Comparison of ENCODE assay signal across 1 fruit fly cellular context in the genomic region with DNA sequence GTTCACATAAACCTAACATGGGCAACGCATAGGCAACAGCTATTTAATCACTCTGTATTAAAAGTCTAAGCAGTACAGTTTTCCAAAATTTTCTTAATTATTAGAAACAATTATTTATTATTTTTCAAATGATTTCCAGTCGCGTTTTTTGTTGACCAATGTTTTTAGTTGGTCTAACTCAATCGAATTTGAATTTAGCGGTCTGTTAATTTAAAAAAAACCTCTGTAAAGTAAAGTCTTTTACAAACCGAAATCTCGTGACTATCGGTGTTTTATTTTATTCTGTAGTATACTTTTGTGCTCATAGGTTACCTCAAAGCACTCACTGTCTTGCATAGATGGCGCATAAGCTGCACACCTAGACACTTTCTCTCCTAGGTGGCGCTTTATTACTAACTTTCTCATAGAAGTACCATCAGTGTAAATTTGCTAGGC.
A peak's percentile ranks its signal among the peaks of the same experiment; 100 is the strongest.
TF ChIP-seq lines count a peak whose summit lies in the region.

No protein-coding gene starts in this region.

TF ChIP-seq in whole organism, embryonic, 481 proteins besides CTCF, POLR2A, EP300 and RAD21 (continued from another document and continues in another):
- TF ChIP-seq Camta (GFP tag; optimal IDR thresholded peaks at IDR 0.05; lab: Kevin White, UChicago) (peak; percentile 30), slp2 (GFP tag; optimal IDR thresholded peaks at IDR 0.05; lab: Kevin White, UChicago) (peak; percentile 10), gem (tag; optimal IDR thresholded peaks at IDR 0.05; lab: Kevin White, UChicago) (peak; percentile 47), chinmo (GFP tag; IDR thresholded peaks at IDR 0.05; lab: Robert Waterston, UW; ENCODE audit: partially characterized antibody) (peak; percentile 5; the same call in 1 of the 4 replicates), bab2 (GFP tag; optimal IDR thresholded peaks at IDR 0.05; lab: Kevin White, UChicago) (peak; percentile 25), Ets97D (GFP tag; optimal IDR thresholded peaks at IDR 0.05; lab: Kevin White, UChicago) (peak; percentile 48), Trl (optimal IDR thresholded peaks at IDR 0.05; lab: Kevin White, UChicago) (no peak), Trl (GFP tag; optimal IDR thresholded peaks at IDR 0.05; lab: Kevin White, UChicago) (peak; percentile 48), CG7745 (tag; optimal IDR thresholded peaks at IDR 0.05; lab: Kevin White, UChicago) (no peak), Pdp1 (GFP tag; optimal IDR thresholded peaks at IDR 0.05; lab: Kevin White, UChicago) (peak; percentile 35 to 53), Gsc (GFP tag; IDR thresholded peaks at IDR 0.05; lab: Robert Waterston, UW) (no peak), cwo (GFP tag; optimal IDR thresholded peaks at IDR 0.05; lab: Kevin White, UChicago) (peak; percentile 20), zfh2 (GFP tag; optimal IDR thresholded peaks at IDR 0.05; lab: Kevin White, UChicago) (peak; percentile 2), dmrt11E (tag; optimal IDR thresholded peaks at IDR 0.05; lab: Kevin White, UChicago) (no peak), CG9876 (GFP tag; optimal IDR thresholded peaks at IDR 0.05; lab: Kevin White, UChicago) (peak; percentile 21), Fer3 (tag; optimal IDR thresholded peaks at IDR 0.05; lab: Kevin White, UChicago) (peak; percentile 28), CG11398 (GFP tag; optimal IDR thresholded peaks at IDR 0.05; lab: Kevin White, UChicago) (peak; percentile 17), dpn (GFP tag; optimal IDR thresholded peaks at IDR 0.05; lab: Kevin White, UChicago) (peak; percentile 39 to 45), CG8944 (GFP tag; optimal IDR thresholded peaks at IDR 0.05; lab: Kevin White, UChicago) (peak; percentile 48), ems (GFP tag; optimal IDR thresholded peaks at IDR 0.05; lab: Kevin White, UChicago) (no peak), Dll (GFP tag; IDR thresholded peaks at IDR 0.05; lab: Robert Waterston, UW; ENCODE audit: partially characterized antibody) (peak; percentile 85; the same call in 3 of the 4 replicates), emc (GFP tag; optimal IDR thresholded peaks at IDR 0.05; lab: Kevin White, UChicago) (no peak), CG5180 (GFP tag; optimal IDR thresholded peaks at IDR 0.05; lab: Kevin White, UChicago) (no peak), CG34376 (GFP tag; optimal IDR thresholded peaks at IDR 0.05; lab: Kevin White, UChicago) (no peak), CG33557 (GFP tag; optimal IDR thresholded peaks at IDR 0.05; lab: Kevin White, UChicago) (no peak), gro (GFP tag; optimal IDR thresholded peaks at IDR 0.05; lab: Kevin White, UChicago) (peak; percentile 43), Fer1 (GFP tag; optimal IDR thresholded peaks at IDR 0.05; lab: Kevin White, UChicago) (no peak), knrl (GFP tag; IDR thresholded peaks at IDR 0.05; lab: Robert Waterston, UW; ENCODE audit: partially characterized antibody) (peak; percentile 70), Hr39 (optimal IDR thresholded peaks at IDR 0.05; lab: Kevin White, UChicago) (no peak), CG18599 (GFP tag; optimal IDR thresholded peaks at IDR 0.05; lab: Kevin White, UChicago) (no peak), CG12391 (tag; optimal IDR thresholded peaks at IDR 0.05; lab: Kevin White, UChicago) (peak; percentile 19), mam (GFP tag; optimal IDR thresholded peaks at IDR 0.05; lab: Kevin White, UChicago) (peak; percentile 58), CG2129 (GFP tag; IDR thresholded peaks at IDR 0.05; lab: Robert Waterston, UW; ENCODE audit: partially characterized antibody) (no peak; the same call in 1 of the 2 replicates), Atf3 (GFP tag; optimal IDR thresholded peaks at IDR 0.05; lab: Kevin White, UChicago) (no peak), tll (GFP tag; optimal IDR thresholded peaks at IDR 0.05; lab: Kevin White, UChicago) (no peak), corto (GFP tag; optimal IDR thresholded peaks at IDR 0.05; lab: Kevin White, UChicago) (no peak), CG1603 (tag; optimal IDR thresholded peaks at IDR 0.05; lab: Kevin White, UChicago) (peak; percentile 58), Dp (GFP tag; optimal IDR thresholded peaks at IDR 0.05; lab: Kevin White, UChicago) (peak; percentile 72), CG7556 (GFP tag; optimal IDR thresholded peaks at IDR 0.05; lab: Kevin White, UChicago) (peak; percentile 32), inv (GFP tag; IDR thresholded peaks at IDR 0.05; lab: Robert Waterston, UW; ENCODE audit: partially characterized antibody) (peak; percentile 55; the same call in 1 of the 2 replicates), CG2889 (GFP tag; IDR thresholded peaks at IDR 0.05; lab: Robert Waterston, UW) (no peak), CG7839 (tag; optimal IDR thresholded peaks at IDR 0.05; lab: Kevin White, UChicago) (peak; percentile 36), CG18262 (tag; optimal IDR thresholded peaks at IDR 0.05; lab: Kevin White, UChicago) (peak; percentile 13), Dref (GFP tag; IDR thresholded peaks at IDR 0.05; lab: Robert Waterston, UW) (no peak), pfk (GFP tag; optimal IDR thresholded peaks at IDR 0.05; lab: Kevin White, UChicago) (no peak), sqz (GFP tag; optimal IDR thresholded peaks at IDR 0.05; lab: Kevin White, UChicago) (peak; percentile 71), Jarid2 (GFP tag; optimal IDR thresholded peaks at IDR 0.05; lab: Kevin White, UChicago) (no peak), HLH4C (GFP tag; IDR thresholded peaks at IDR 0.05; lab: Robert Waterston, UW; ENCODE audit: partially characterized antibody) (peak; percentile 58; the same call in 1 of the 3 replicates), HmgD (GFP tag; optimal IDR thresholded peaks at IDR 0.05; lab: Kevin White, UChicago) (peak; percentile 50), CG12769 (tag; optimal IDR thresholded peaks at IDR 0.05; lab: Kevin White, UChicago) (peak; percentile 31), H2.0 (GFP tag; IDR thresholded peaks at IDR 0.05; lab: Robert Waterston, UW) (no peak), Side (GFP tag; optimal IDR thresholded peaks at IDR 0.05; lab: Kevin White, UChicago) (peak; percentile 47), BtbVII (GFP tag; optimal IDR thresholded peaks at IDR 0.05; lab: Kevin White, UChicago) (no peak), CG10543 (GFP tag; optimal IDR thresholded peaks at IDR 0.05; lab: Kevin White, UChicago) (no peak), Dip2 (GFP tag; IDR thresholded peaks at IDR 0.05; lab: Robert Waterston, UW) (peak; percentile 98), CG17912 (GFP tag; optimal IDR thresholded peaks at IDR 0.05; lab: Kevin White, UChicago) (peak; percentile 37), CG11456 (GFP tag; IDR thresholded peaks at IDR 0.05; lab: Robert Waterston, UW) (peak; percentile 85), Elba2 (GFP tag; optimal IDR thresholded peaks at IDR 0.05; lab: Kevin White, UChicago) (no peak), CG18476 (GFP tag; optimal IDR thresholded peaks at IDR 0.05; lab: Kevin White, UChicago) (no peak), ERR (GFP tag; optimal IDR thresholded peaks at IDR 0.05; lab: Kevin White, UChicago) (peak; percentile 29), Antp (GFP tag; optimal IDR thresholded peaks at IDR 0.05; lab: Kevin White, UChicago) (peak; percentile 49), CG15514 (GFP tag; optimal IDR thresholded peaks at IDR 0.05; lab: Kevin White, UChicago) (peak; percentile 49), Sin3A (optimal IDR thresholded peaks at IDR 0.05; lab: Kevin White, UChicago) (no peak), CG12071 (GFP tag; optimal IDR thresholded peaks at IDR 0.05; lab: Kevin White, UChicago) (no peak), her (GFP tag; optimal IDR thresholded peaks at IDR 0.05; lab: Kevin White, UChicago) (peak; percentile 24), Bgb (GFP tag; IDR thresholded peaks at IDR 0.05; lab: Robert Waterston, UW; ENCODE audit: partially characterized antibody) (peak; percentile 69), CG6765 (GFP tag; optimal IDR thresholded peaks at IDR 0.05; lab: Kevin White, UChicago) (no peak), NK7.1 (GFP tag; optimal IDR thresholded peaks at IDR 0.05; lab: Kevin White, UChicago) (no peak), CG6689 (GFP tag; IDR thresholded peaks at IDR 0.05; lab: Robert Waterston, UW) (no peak), CG43689 (GFP tag; IDR thresholded peaks at IDR 0.05; lab: Robert Waterston, UW) (no peak), peb (GFP tag; IDR thresholded peaks at IDR 0.05; lab: Robert Waterston, UW) (no peak), jumu (GFP tag; optimal IDR thresholded peaks at IDR 0.05; lab: Kevin White, UChicago) (peak; percentile 40), pan (optimal IDR thresholded peaks at IDR 0.05; lab: Kevin White, UChicago) (no peak), pan (GFP tag; optimal IDR thresholded peaks at IDR 0.05 in 1 of 2, IDR thresholded peaks at IDR 0.05 in 1 of 2) (no peak), CG1792 (GFP tag; optimal IDR thresholded peaks at IDR 0.05; lab: Kevin White, UChicago) (no peak), CG4404 (GFP tag; IDR thresholded peaks at IDR 0.05; lab: Robert Waterston, UW) (no peak), ham (GFP tag; IDR thresholded peaks at IDR 0.05; lab: Robert Waterston, UW) (no peak), CG2712 (tag; optimal IDR thresholded peaks at IDR 0.05; lab: Kevin White, UChicago) (peak; percentile 6), CG15601 (tag; optimal IDR thresholded peaks at IDR 0.05; lab: Kevin White, UChicago) (no peak), run (tag; optimal IDR thresholded peaks at IDR 0.05; lab: Kevin White, UChicago) (no peak), CG12659 (GFP tag; optimal IDR thresholded peaks at IDR 0.05; lab: Kevin White, UChicago) (peak; percentile 27), Hsf (GFP tag; optimal IDR thresholded peaks at IDR 0.05; lab: Kevin White, UChicago) (peak; percentile 55), CG9437 (GFP tag; optimal IDR thresholded peaks at IDR 0.05; lab: Kevin White, UChicago) (no peak), insv (GFP tag; optimal IDR thresholded peaks at IDR 0.05; lab: Kevin White, UChicago) (peak in 1 of 2 experiments; percentile 91), ttk (GFP tag; IDR thresholded peaks at IDR 0.05; lab: Robert Waterston, UW) (no peak), CG11504 (tag; optimal IDR thresholded peaks at IDR 0.05; lab: Kevin White, UChicago) (peak; percentile 43), slbo (GFP tag; IDR thresholded peaks at IDR 0.05; lab: Robert Waterston, UW) (peak; percentile 73), sr (GFP tag; IDR thresholded peaks at IDR 0.05; lab: Robert Waterston, UW) (no peak), Lhr (GFP tag; optimal IDR thresholded peaks at IDR 0.05; lab: Kevin White, UChicago) (peak; percentile 61), CG15696 (tag; optimal IDR thresholded peaks at IDR 0.05; lab: Kevin White, UChicago) (peak; percentile 38), CG13894 (tag; optimal IDR thresholded peaks at IDR 0.05; lab: Kevin White, UChicago) (peak; percentile 42), Deaf1 (tag; optimal IDR thresholded peaks at IDR 0.05; lab: Kevin White, UChicago) (no peak), Hr51 (GFP tag; optimal IDR thresholded peaks at IDR 0.05; lab: Kevin White, UChicago) (peak in 1 of 2 experiments; percentile 20), crc (GFP tag; optimal IDR thresholded peaks at IDR 0.05; lab: Kevin White, UChicago) (no peak), Xrp1 (GFP tag; IDR thresholded peaks at IDR 0.05; lab: Robert Waterston, UW) (no peak), CG10959 (GFP tag; IDR thresholded peaks at IDR 0.05; lab: Robert Waterston, UW) (no peak), HLH3B (GFP tag; IDR thresholded peaks at IDR 0.05; lab: Robert Waterston, UW) (no peak), CG7372 (GFP tag; IDR thresholded peaks at IDR 0.05; lab: Robert Waterston, UW) (no peak), sob (GFP tag; IDR thresholded peaks at IDR 0.05; lab: Robert Waterston, UW) (0 out of 2 replicates have a peak, but pooled peaks have one; percentile 35), ato (GFP tag; IDR thresholded peaks at IDR 0.05; lab: Robert Waterston, UW; ENCODE audit: partially characterized antibody) (peak; percentile 14; the same call in 1 of the 2 replicates), Dad (GFP tag; optimal IDR thresholded peaks at IDR 0.05; lab: Kevin White, UChicago) (peak; percentile 37), Opbp (GFP tag; IDR thresholded peaks at IDR 0.05; lab: Robert Waterston, UW; ENCODE audit: partially characterized antibody) (peak; percentile 66), az2 (GFP tag; optimal IDR thresholded peaks at IDR 0.05; lab: Kevin White, UChicago) (peak; percentile 39), Mrtf (GFP tag; IDR thresholded peaks at IDR 0.05; lab: Robert Waterston, UW) (no peak), onecut (GFP tag; IDR thresholded peaks at IDR 0.05; lab: Robert Waterston, UW) (no peak), croc (GFP tag; conservative IDR thresholded peaks at IDR 0.05; lab: Robert Waterston, UW) (no peak), MBD-R2 (GFP tag; IDR thresholded peaks at IDR 0.05; lab: Robert Waterston, UW) (no peak), CG31441 (GFP tag; IDR thresholded peaks at IDR 0.05; lab: Robert Waterston, UW) (no peak), CG6854 (GFP tag; optimal IDR thresholded peaks at IDR 0.05; lab: Kevin White, UChicago) (no peak), CG34224 (GFP tag; IDR thresholded peaks at IDR 0.05; lab: Robert Waterston, UW; ENCODE audit: partially characterized antibody) (no peak; the same call in 2 of the 3 replicates), CG31365 (tag; optimal IDR thresholded peaks at IDR 0.05; lab: Kevin White, UChicago) (no peak), CG10366 (GFP tag; IDR thresholded peaks at IDR 0.05; lab: Robert Waterston, UW) (peak; percentile 17; the same call in 1 of the 2 replicates), disco-r (GFP tag; optimal IDR thresholded peaks at IDR 0.05; lab: Kevin White, UChicago) (no peak), Dek (tag; optimal IDR thresholded peaks at IDR 0.05; lab: Kevin White, UChicago) (peak; percentile 28), Asciz (GFP tag; optimal IDR thresholded peaks at IDR 0.05; lab: Kevin White, UChicago) (no peak), pzg (GFP tag; optimal IDR thresholded peaks at IDR 0.05; lab: Kevin White, UChicago) (peak; percentile 29), CG11247 (GFP tag; IDR thresholded peaks at IDR 0.05; lab: Robert Waterston, UW) (peak; percentile 64), stwl (tag; optimal IDR thresholded peaks at IDR 0.05; lab: Kevin White, UChicago) (peak; percentile 5), CG3163 (GFP tag; optimal IDR thresholded peaks at IDR 0.05; lab: Kevin White, UChicago) (peak; percentile 34), CG13775 (GFP tag; optimal IDR thresholded peaks at IDR 0.05; lab: Kevin White, UChicago) (peak; percentile 15), Scr (GFP tag; IDR thresholded peaks at IDR 0.05; lab: Robert Waterston, UW; ENCODE audit: partially characterized antibody) (peak; percentile 70), CG4282 (GFP tag; optimal IDR thresholded peaks at IDR 0.05; lab: Kevin White, UChicago) (no peak), shn (GFP tag; optimal IDR thresholded peaks at IDR 0.05; lab: Kevin White, UChicago) (peak; percentile 33), gcm (GFP tag; optimal IDR thresholded peaks at IDR 0.05; lab: Kevin White, UChicago) (no peak), Sry-δ (GFP tag; optimal IDR thresholded peaks at IDR 0.05; lab: Kevin White, UChicago) (peak; percentile 55), Usf (GFP tag; optimal IDR thresholded peaks at IDR 0.05; lab: Kevin White, UChicago) (no peak)
